Worm (Caenorhabditis elegans): ENCODE measurements around the gene tni-3.

- TF ChIP-seq F55B11.4 (tag; optimal IDR thresholded peaks at IDR 0.05; ENCODE audit: borderline replicate concordance, insufficient read depth) (no peak), xnd-1 (tag; optimal IDR thresholded peaks at IDR 0.05) (peak; percentile 70), unc-62 (GFP tag; optimal IDR thresholded peaks at IDR 0.05) (no peak), sptf-2 (GFP tag; optimal IDR thresholded peaks at IDR 0.05) (no peak), him-1 (tag; optimal IDR thresholded peaks at IDR 0.05) (no peak), snpc-1.1 (tag; optimal IDR thresholded peaks at IDR 0.05; ENCODE audit: insufficient read depth) (peak; percentile 63), ZK185.1 (tag; optimal IDR thresholded peaks at IDR 0.05; ENCODE audit: poor library complexity, severe bottlenecking) (no peak), nfyb-1 (GFP tag; IDR thresholded peaks at IDR 0.05) (0 out of 2 replicates have a peak, but pooled peaks have one; percentile 40), B0336.3 (GFP tag; IDR thresholded peaks at IDR 0.05) (peak; percentile 61), tbx-9 (tag; optimal IDR thresholded peaks at IDR 0.05; ENCODE audit: borderline replicate concordance) (no peak), efl-1 (GFP tag; optimal IDR thresholded peaks at IDR 0.05) (peak; percentile 80)
Observed at ce11 chrV:16794828-16795354, 40.0 kb downstream of the tni-3 start, which contains the start of the genes ctps-1 and pus-1.
